Worm (Caenorhabditis elegans) whole organism, L4/young adult: ENCODE measurements around the gene arl-3.

Experiments
- W03F9.2 ChIP-seq: fragments of 150-350 bp; optimal IDR thresholded peaks from 2 replicates; lab custom pipeline; 2014; ENCODE audit warnings: missing biosample characterization, missing genetic modification characterization
- dao-5 ChIP-seq: sonication (generic microtip); optimal IDR thresholded peaks from 2 replicates; lab custom pipeline; 2016; ENCODE audit warnings: missing genotype, missing genetic modification characterization, moderate library complexity, missing compliant biosample characterization
- him-1 ChIP-seq: sonication (generic microtip); optimal IDR thresholded peaks from 2 replicates; lab custom pipeline; 2016; ENCODE audit warnings: missing genotype, missing genetic modification reagents, missing genetic modification characterization, missing compliant biosample characterization

arl-3 gene

DNA sequence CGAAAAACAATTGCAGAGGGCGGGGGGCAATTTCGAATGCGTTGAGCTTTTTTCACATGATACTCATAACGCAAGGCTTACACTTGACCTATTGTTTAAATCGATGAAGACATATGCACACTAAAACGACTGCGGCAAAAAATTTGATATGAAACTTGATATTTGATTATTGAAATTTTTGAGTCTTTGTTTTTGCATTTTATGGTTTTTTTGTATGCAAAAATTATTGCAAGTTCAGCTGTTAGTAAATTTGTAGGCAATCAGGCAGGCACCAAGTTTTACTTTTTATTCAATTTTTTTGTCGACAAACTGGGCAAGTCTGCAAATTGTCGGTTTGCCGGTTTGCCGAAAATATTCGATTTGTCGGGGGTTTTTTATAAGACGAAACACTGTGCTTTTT, at the start of gene arl-3:
TSS of gene arl-3 (plus strand) at position 301 of the 400 bp plus-strand sequence.
- no peak for TF ChIP-seq dao-5
- TF ChIP-seq W03F9.2, result no peak
- no peak for TF ChIP-seq him-1 (tag; lab: Kevin White, UChicago)

DNA sequence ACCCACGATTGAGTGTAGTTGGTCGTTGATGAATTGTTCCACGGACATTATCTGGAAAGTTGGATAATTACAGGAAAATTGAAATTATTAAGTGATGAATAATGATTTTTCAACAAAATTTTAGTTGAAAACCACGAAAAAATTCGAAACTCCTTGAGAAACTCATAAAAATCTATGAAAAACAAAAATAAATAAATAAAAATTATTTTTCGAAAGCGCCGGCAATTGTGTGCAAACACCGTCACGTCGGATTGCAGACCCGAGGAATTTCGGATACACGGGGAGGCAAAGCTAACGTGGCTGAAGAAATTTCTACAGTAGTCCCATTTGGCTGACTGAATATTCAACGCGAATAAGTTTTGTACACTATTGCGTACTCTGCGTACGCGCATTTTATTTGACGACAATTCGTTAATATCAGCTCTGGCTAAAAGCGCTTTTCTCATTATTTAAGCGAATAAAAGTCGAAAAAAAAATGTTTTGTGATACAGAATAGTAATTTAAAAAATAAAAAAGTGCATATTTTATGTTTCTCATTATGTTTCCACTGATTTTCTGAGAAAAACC, 44.6 kb upstream of the arl-3 start, which contains the start of gene mog-4:
TSS of gene mog-4 (minus strand) at position 51 of the 567 bp plus-strand sequence.
- peak; percentile 38 for TF ChIP-seq dao-5
- peak; percentile 96 for TF ChIP-seq him-1 (tag; lab: Kevin White, UChicago)
- TF ChIP-seq W03F9.2, result peak; percentile 88

DNA sequence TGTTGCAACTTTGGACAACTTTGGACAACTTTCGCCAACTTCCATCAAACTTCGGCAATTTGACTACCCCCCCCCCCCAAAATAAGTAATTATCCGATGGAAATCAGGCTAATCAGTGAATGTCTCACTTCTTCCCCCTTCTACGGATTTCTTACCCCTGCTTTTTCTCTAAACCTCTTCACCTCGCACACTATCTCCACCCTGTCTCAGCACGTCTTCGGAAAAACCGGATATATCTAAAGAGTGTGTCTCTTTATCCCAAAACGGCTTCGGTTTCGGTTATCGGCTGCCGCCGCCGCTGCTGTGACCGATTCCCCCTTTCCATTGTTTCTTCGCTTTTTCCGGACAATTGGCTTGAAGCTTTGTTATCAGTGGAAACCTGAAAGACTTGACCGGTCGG, 38.5 kb upstream of the arl-3 start:
- no peak for TF ChIP-seq him-1 (tag; lab: Kevin White, UChicago)
- no peak for TF ChIP-seq dao-5
- TF ChIP-seq W03F9.2, result no peak

DNA sequence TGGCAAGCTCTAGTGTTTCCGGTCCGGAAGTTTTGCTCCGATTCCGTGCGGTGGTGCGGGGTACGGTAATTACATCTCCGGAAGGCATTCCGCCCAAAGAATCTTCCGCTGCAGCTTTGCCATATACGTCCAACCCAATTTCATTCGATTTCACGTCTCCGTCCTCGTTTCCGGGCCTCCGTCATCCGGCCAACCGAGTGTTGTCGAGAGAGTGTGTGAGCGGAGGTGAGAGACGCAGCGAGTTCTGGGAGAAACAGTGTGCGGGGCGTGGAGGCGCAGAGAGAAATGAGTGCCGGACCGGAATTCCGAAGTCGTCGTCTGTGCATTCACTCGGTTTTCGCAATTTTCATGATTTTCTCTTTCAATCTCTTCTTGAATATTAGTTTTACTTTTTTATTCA, 37.0 kb upstream of the arl-3 start:
- TF ChIP-seq dao-5, result no peak
- no peak for TF ChIP-seq him-1 (tag; lab: Kevin White, UChicago)
- no peak for TF ChIP-seq W03F9.2

DNA sequence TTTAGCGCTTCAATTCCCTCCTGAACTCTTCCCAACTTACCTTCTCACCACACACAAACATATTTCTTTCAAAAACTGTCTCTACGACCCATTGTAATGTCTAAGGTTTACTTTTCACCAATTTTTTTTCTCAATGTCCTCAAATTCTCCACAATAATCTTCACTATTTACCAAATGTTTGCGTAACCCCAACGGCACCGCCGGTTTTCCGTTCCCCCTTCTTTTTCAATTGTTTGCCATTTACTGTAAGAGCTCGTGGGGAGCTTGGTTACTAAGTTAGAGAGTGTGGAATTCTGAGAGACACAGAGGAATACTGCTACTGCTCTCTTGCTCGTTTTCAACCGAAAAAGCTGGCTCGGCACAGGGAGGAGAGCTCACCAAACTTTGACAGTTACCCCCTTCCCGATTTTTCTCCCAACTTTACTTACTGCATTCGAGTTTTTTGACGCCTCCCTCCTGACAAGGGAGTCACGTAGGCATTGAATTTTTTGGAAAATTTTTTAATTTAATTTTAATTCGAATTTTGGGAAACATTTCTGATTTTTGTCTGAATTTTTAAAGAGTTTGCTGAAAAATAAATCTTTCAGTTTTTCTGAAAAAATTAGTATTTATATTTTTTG, 35.6 kb upstream of the arl-3 start:
- TF ChIP-seq dao-5 (no peak), W03F9.2 (no peak), him-1 (tag; lab: Kevin White, UChicago) (no peak)

DNA sequence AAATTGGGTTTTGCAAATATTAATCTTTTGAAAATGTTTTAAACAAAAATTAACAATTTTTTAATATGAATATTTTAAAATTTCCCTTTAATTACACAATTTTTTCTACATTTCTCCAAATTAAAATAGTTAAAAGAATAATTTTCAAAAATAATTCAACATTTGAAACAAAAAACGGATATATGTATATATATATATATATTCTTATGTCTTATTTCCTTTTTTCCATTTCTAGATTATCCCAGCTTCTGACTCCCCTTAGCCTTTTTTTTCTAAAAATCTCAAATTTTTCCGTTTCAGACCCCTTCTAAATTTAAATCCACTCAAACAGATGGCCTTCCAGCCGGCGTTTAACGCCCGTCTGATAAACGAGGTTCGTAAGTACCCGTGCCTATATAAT, 33.0 kb upstream of the arl-3 start, which contains the start of gene madf-5:
TSS of gene madf-5 (plus strand) at position 301 of the 400 bp plus-strand sequence.
- TF ChIP-seq W03F9.2 (no peak), dao-5 (no peak), him-1 (tag; lab: Kevin White, UChicago) (no peak)

DNA sequence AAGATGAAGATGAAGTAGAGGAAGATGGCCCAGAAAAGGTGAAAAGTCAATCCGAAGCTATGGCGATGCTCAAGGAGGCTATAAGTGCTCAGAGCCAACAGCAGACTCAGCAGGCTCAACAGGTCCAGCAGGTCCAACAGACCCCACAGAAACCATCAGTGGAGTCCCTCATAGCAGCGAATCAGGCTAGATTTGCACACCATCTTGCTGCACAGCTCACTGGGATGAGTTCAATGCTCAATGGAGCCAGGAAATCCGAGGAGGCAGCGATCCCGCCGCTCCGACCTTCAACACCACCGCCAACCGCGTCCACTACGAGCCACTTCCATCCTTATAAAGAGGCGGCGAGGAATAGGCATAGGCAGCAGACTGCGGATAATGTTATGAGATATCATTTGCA, 31.5 kb upstream of the arl-3 start:
- no peak for TF ChIP-seq dao-5
- no peak for TF ChIP-seq W03F9.2
- no peak for TF ChIP-seq him-1 (tag; lab: Kevin White, UChicago)

DNA sequence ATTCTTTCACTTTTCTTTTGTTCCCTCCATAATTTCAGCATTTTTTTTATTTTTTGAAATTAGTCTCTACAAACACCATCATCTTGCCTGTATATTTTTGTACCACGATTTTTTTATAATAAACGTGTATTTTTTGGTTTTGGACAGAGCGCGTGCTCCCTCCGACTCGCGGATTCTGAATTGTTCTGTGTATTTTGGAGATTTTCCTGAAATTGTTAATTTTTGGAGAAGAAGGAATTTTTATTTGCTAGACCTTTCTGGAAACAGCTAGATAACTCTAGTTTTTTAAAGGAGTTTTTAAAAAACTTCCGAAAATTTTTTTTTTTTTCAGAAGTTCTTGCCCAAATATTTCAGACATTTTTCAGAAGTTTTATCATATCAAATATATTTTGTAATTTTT, 29.8 kb upstream of the arl-3 start, which contains the start of gene C01G12.13:
TSS of gene C01G12.13 (plus strand) at position 301 of the 400 bp plus-strand sequence.
- TF ChIP-seq him-1 (tag; lab: Kevin White, UChicago) (no peak), W03F9.2 (no peak), dao-5 (no peak)

DNA sequence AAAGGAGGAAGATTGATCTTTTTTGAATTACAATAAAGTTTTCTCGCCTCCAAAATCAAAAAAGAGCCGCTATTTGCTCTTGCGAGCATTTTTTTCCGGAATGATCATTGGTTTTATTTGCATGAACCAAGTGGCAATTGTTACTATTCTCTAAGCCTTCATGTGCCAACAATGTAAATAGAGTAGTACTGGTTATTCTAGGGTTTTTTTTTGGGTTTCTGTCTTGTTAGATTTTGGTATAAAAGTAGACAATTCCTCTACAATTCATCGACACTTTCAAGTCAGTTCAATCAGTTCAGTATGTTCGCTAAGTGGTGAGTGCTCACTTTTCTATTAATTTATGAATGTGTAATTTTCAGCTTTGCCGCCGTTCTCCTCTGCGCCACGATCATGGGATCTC, 28.3 kb upstream of the arl-3 start, which contains the start of gene nspb-7:
TSS of gene nspb-7 (plus strand) at position 301 of the 400 bp plus-strand sequence.
- no peak for TF ChIP-seq W03F9.2
- no peak for TF ChIP-seq dao-5
- TF ChIP-seq him-1 (tag; lab: Kevin White, UChicago), result no peak

DNA sequence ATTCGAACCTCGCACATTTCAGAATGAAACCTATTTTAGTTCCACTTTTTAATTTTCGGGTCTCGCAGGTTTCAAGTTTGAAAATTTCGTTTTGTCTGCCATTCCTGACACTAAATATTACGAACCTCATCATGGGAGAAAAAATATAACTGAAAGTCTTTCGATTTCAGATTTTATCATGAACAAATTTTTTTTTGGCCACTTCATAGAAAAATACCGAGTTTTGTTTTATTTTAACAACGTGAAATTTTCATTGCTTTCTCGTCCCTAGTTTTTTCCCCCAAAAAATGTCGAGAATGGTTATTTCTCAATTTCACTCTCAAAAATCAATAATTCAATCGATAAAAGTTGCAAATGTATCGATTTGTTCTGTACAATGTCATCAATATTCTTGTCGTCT, 27.6 kb upstream of the arl-3 start, which contains the start of gene C01G12.9:
TSS of gene C01G12.9 (plus strand) at position 301 of the 400 bp plus-strand sequence.
- TF ChIP-seq W03F9.2 (no peak), him-1 (tag; lab: Kevin White, UChicago) (no peak), dao-5 (no peak)

DNA sequence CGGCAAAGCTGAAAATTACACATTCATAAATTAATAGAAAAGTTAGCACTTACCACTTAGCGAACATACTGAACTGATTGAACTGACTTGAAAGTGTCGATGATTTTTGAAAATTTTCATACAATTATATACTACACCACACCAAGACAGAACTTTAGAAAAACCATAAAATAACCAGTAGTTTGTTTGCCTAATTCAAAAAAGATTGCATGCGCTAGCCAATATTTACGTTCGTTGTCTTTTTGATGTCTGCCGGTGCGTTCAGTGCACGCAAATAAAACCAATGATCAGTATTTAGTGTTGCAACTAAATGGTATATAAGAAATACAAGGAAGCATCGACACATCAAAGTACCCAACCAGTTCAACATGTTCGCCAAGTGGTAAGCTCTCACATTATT, 25.7 kb upstream of the arl-3 start, which contains the start of the genes nspb-8 and nspb-9:
TSS of gene nspb-8 (minus strand) at position 101 of the 400 bp plus-strand sequence.
TSS of gene nspb-9 (plus strand) at position 311 of the 400 bp plus-strand sequence.
- no peak for TF ChIP-seq him-1 (tag; lab: Kevin White, UChicago)
- no peak for TF ChIP-seq dao-5
- TF ChIP-seq W03F9.2, result no peak

DNA sequence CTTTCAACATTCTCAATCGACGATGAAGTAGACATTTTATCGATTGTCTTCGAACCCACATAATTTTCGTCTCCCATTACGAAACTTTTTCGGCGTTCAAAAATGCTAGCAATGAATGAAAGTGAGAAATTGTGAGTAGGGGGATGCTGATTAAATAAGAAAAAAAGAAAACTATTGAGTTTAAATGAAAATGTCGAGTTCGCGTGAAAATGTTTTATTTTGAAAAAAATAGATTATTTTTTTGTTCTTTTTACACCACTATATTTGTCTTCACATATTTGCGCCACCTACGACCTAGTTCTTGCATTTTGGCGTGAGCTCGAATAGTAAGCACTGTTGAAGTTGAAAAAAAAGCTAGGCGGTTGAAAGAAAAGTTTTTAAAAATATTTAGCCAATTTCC, 24.1 kb upstream of the arl-3 start, which contains the start of gene C01G12.3:
TSS of gene C01G12.3 (minus strand) at position 101 of the 400 bp plus-strand sequence.
- TF ChIP-seq him-1 (tag; lab: Kevin White, UChicago), result no peak
- no peak for TF ChIP-seq W03F9.2
- no peak for TF ChIP-seq dao-5

DNA sequence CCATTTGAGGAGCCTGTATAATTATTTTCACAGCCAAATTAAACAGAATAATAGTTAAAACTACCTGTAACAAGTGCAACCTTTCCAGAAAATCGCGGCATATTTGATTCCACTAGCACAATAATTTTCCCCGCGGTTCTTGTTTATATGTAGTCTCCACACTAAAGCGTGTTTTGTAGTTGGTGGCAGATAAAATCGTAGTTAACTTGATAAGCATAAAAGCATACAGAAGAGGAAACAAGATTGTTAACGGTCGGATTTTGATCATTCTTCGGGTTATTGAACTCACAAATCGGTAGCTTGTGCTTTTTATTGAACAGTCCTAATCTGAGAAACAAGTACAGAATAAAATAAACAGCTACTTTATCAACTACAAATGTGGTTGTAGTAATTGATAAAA, 18.9 kb upstream of the arl-3 start, which contains the start of gene C01G12.5:
TSS of gene C01G12.5 (minus strand) at position 101 of the 400 bp plus-strand sequence.
- TF ChIP-seq dao-5 (no peak), him-1 (tag; lab: Kevin White, UChicago) (no peak), W03F9.2 (no peak)

DNA sequence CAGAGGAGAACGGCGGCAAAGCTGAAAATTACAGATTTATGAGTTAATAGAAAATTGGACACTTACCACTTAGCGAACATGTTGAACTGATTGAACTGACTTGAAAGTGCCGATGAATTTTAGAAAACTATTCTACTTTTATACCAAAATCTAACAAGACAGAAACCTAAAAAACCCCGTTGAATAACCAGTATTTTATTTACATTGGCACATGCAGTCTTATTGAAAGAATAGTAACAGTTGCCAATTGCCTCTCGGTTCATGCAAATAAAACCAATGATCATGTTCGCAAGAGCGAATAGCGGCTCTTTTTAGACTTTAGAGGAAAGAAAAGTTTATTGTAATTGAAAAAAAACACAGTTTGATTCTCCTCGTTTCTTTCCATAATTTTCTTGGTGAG, 18.1 kb upstream of the arl-3 start, which contains the start of gene nspb-10:
TSS of gene nspb-10 (minus strand) at position 101 of the 400 bp plus-strand sequence.
- no peak for TF ChIP-seq W03F9.2
- no peak for TF ChIP-seq dao-5
- no peak for TF ChIP-seq him-1 (tag; lab: Kevin White, UChicago)

DNA sequence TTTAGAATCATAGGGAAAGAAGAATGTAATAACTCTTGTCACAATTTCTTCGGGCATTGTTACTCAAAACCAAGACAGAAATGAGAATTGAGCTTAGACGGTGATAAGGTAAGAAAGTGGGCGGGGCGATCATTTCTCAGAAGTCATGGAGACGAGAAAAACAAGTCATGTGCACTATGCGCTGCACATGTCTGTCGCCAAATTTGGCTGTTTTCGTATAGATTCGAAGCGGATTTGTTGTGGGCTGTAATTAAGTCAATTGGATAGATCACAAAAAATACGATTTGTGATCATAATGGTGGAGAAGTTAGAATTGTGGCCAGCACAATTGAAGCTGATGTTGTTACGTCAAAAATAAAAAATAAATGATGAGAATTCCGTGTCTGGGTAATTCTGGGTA, 14.6 kb upstream of the arl-3 start, which contains the start of gene C01G12.7:
TSS of gene C01G12.7 (minus strand) at position 195 of the 400 bp plus-strand sequence.
- TF ChIP-seq W03F9.2 (no peak), him-1 (tag; lab: Kevin White, UChicago) (no peak), dao-5 (no peak)
